Worm (Caenorhabditis elegans): ENCODE data around the gene rps-27.

ce11 chrV:104474-104873 lies 597 bp upstream of the rps-27 start, which contains the start of gene picd-1:
- TF ChIP-seq him-1 (tag; optimal IDR thresholded peaks at IDR 0.05) (no peak), W03F9.2 (tag; optimal IDR thresholded peaks at IDR 0.05) (peak; percentile 96)

All from whole organism, L4/young adult.